Fruit fly (Drosophila melanogaster): ENCODE measurements around the gene Oatp33Ea.
A peak's percentile ranks its signal among the peaks of the same experiment; 100 is the strongest.

Oatp33Ea gene

dm6 chr2L:12433712-12434534 is 11.8 kb downstream of the Oatp33Ea start, which contains the start of gene eRF3 (continued):
- TF ChIP-seq CG14860 (GFP tag; IDR thresholded peaks at IDR 0.05; ENCODE audit: partially characterized antibody), result no peak; the same call in 1 of the 3 replicates
- 0 out of 2 replicates have a peak, but pooled peaks have one; percentile 13 for TF ChIP-seq CG17612 (GFP tag; IDR thresholded peaks at IDR 0.05)
- peak; percentile 81 for TF ChIP-seq Meics (GFP tag; optimal IDR thresholded peaks at IDR 0.05)
- TF ChIP-seq Bteb2 (GFP tag; optimal IDR thresholded peaks at IDR 0.05), result no peak
- TF ChIP-seq toy (GFP tag; IDR thresholded peaks at IDR 0.05), result no peak
- no peak for TF ChIP-seq crc (GFP tag; optimal IDR thresholded peaks at IDR 0.05)
- peak; percentile 61 for TF ChIP-seq CG4282 (GFP tag; optimal IDR thresholded peaks at IDR 0.05)
- peak; percentile 87 for TF ChIP-seq grau (tag; optimal IDR thresholded peaks at IDR 0.05)
- peak; percentile 5 for TF ChIP-seq fu2 (GFP tag; optimal IDR thresholded peaks at IDR 0.05)
- TF ChIP-seq slou (GFP tag; optimal IDR thresholded peaks at IDR 0.05), result peak; percentile 50
- TF ChIP-seq Xrp1 (GFP tag; IDR thresholded peaks at IDR 0.05), result peak; percentile 78; the same call in 1 of the 2 replicates
- peak; percentile 80 for TF ChIP-seq D19A (tag; optimal IDR thresholded peaks at IDR 0.05)
- TF ChIP-seq Stat92E (GFP tag; optimal IDR thresholded peaks at IDR 0.05), result no peak
- no peak for TF ChIP-seq Bdp1 (GFP tag; optimal IDR thresholded peaks at IDR 0.05)
- peak in 1 of 2 experiments; percentile 16 for TF ChIP-seq insv (GFP tag; optimal IDR thresholded peaks at IDR 0.05)
- TF ChIP-seq prd (optimal IDR thresholded peaks at IDR 0.05), result no peak
- peak; percentile 83 for TF ChIP-seq prd (GFP tag; IDR thresholded peaks at IDR 0.05)
- TF ChIP-seq CG5180 (GFP tag; optimal IDR thresholded peaks at IDR 0.05), result peak; percentile 31
- peak; percentile 77 for TF ChIP-seq CG10654 (GFP tag; optimal IDR thresholded peaks at IDR 0.05)
- peak; percentile 78 for TF ChIP-seq CG9437 (GFP tag; optimal IDR thresholded peaks at IDR 0.05)
- peak; percentile 79 for TF ChIP-seq esg (GFP tag; conservative IDR thresholded peaks at IDR 0.05)
- no peak for TF ChIP-seq Adf1 (GFP tag; IDR thresholded peaks at IDR 0.05)
- TF ChIP-seq ap (GFP tag; IDR thresholded peaks at IDR 0.05), result peak; percentile 53
- peak; percentile 74 for TF ChIP-seq Oli (tag; optimal IDR thresholded peaks at IDR 0.05)
- TF ChIP-seq CG1832 (GFP tag; optimal IDR thresholded peaks at IDR 0.05), result no peak
- TF ChIP-seq CG14050 (GFP tag; IDR thresholded peaks at IDR 0.05), result no peak; the same call in 2 of the 3 replicates
- peak; percentile 68 for TF ChIP-seq CG12942 (GFP tag; optimal IDR thresholded peaks at IDR 0.05)
- TF ChIP-seq amos (GFP tag; IDR thresholded peaks at IDR 0.05; ENCODE audit: partially characterized antibody), result peak; percentile 48
- no peak for TF ChIP-seq Mes4 (GFP tag; optimal IDR thresholded peaks at IDR 0.05)
- peak; percentile 69; the same call in 1 of the 2 replicates for TF ChIP-seq CG17328 (GFP tag; IDR thresholded peaks at IDR 0.05)
- no peak for TF ChIP-seq usp (GFP tag; optimal IDR thresholded peaks at IDR 0.05)
- no peak for TF ChIP-seq gcm2 (GFP tag; optimal IDR thresholded peaks at IDR 0.05)
- no peak for TF ChIP-seq HmgD (GFP tag; optimal IDR thresholded peaks at IDR 0.05)
- TF ChIP-seq mam (GFP tag; optimal IDR thresholded peaks at IDR 0.05), result no peak
- TF ChIP-seq jing (GFP tag; optimal IDR thresholded peaks at IDR 0.05), result no peak
- TF ChIP-seq CG11398 (GFP tag; optimal IDR thresholded peaks at IDR 0.05), result no peak
- peak; percentile 65 for TF ChIP-seq nerfin-1 (tag; optimal IDR thresholded peaks at IDR 0.05)
- peak; percentile 9 for TF ChIP-seq pum (GFP tag; optimal IDR thresholded peaks at IDR 0.05)
- peak; percentile 6 for TF ChIP-seq CG1529 (GFP tag; optimal IDR thresholded peaks at IDR 0.05)
- no peak for TF ChIP-seq CG1792 (GFP tag; optimal IDR thresholded peaks at IDR 0.05)
- no peak for TF ChIP-seq Doc2 (GFP tag; IDR thresholded peaks at IDR 0.05)
- peak; percentile 57 for TF ChIP-seq CG13123 (GFP tag; optimal IDR thresholded peaks at IDR 0.05)
- TF ChIP-seq hbn (GFP tag; IDR thresholded peaks at IDR 0.05; ENCODE audit: partially characterized antibody), result no peak
- no peak for TF ChIP-seq yki (optimal IDR thresholded peaks at IDR 0.05)
- peak; percentile 59 for TF ChIP-seq az2 (GFP tag; optimal IDR thresholded peaks at IDR 0.05)
- TF ChIP-seq CG12659 (GFP tag; optimal IDR thresholded peaks at IDR 0.05), result peak; percentile 72
- peak; percentile 90 for TF ChIP-seq CG2678 (tag; optimal IDR thresholded peaks at IDR 0.05)
- TF ChIP-seq CG17186 (GFP tag; optimal IDR thresholded peaks at IDR 0.05), result no peak
- no peak for TF ChIP-seq CG7786 (GFP tag; optimal IDR thresholded peaks at IDR 0.05)
- peak; percentile 35 for TF ChIP-seq psq (GFP tag; optimal IDR thresholded peaks at IDR 0.05)
